Worm (Caenorhabditis elegans): ENCODE data around the gene K04E7.1.

The K04E7.1 gene

DNA sequence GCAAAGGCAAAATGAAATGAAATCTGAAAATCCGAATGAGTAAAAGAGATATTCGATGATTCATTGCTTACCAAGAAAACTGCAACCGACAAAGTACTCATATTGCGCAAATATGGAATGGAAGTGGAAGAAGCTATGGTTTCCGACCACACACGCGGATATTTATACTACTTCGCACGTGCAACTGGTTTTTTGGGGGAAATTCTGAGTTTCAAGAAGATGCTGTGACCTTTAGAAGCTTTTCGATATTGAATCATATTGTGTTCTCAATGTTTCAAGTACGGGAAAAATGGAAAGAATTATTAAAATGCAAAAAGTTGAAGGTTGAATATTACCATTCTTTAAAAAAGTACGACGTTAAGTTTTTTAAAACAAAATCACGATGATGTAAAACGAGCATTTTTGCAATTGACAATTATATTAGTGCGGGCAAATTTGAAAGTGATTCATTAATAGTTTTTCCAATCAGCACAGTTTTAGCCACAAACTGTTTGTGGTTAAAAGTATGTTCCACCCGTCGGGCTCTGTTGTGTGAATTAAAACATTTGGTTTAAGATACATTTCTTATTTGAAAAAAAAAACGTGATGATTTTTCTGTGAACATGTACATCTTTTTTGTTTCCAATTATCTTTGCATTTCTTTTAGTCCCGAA is 10.9 kb upstream of the K04E7.1 start, which contains the start of the genes grl-6 and K10C2.6:
Gene grl-6 (minus strand): TSS at position 101 of the 653 bp plus-strand sequence.
Gene K10C2.6 (plus strand): TSS at position 603 of the 653 bp plus-strand sequence.
- no peak for TF ChIP-seq cnd-1 (tag; optimal IDR thresholded peaks at IDR 0.05)
- no peak for TF ChIP-seq M03D4.4 (tag; optimal IDR thresholded peaks at IDR 0.05)

- TF ChIP-seq zip-8 (tag; optimal IDR thresholded peaks at IDR 0.05) (no peak), lin-13 (tag; optimal IDR thresholded peaks at IDR 0.05) (no peak), flh-1 (GFP tag; optimal IDR thresholded peaks at IDR 0.05) (no peak), ceh-43 (GFP tag; optimal IDR thresholded peaks at IDR 0.05) (no peak), snpc-4 (tag; optimal IDR thresholded peaks at IDR 0.05) (no peak), cnd-1 (tag; optimal IDR thresholded peaks at IDR 0.05) (no peak)
Measured at ce11 chrX:6455157-6455556, 6.7 kb upstream of the K04E7.1 start, which contains the start of gene nas-33. Gene nas-33, minus strand, starts transcription at chrX:6455257.

DNA sequence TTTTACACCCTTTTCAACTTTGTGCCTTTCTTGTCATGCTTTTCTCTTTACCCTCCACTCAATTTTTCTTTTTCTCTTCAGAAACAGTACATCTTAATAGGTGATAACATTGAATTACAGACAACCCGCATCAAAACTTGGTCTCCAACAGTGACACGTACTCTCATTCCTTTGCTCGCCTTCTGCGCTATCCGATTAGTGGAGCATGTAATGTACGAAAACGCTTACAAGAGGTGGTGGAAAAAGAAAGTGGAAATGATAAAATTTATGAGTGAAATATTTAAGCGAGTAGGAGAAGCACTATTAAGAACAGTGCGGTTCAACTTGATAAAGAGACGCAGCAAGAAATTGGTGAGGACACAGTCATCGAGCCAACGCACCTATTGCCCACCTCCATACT is 5.3 kb upstream of the K04E7.1 start, which contains the start of gene pept-1:
Gene pept-1 (plus strand): TSS at position 306 of the 400 bp plus-strand sequence.
- no peak for TF ChIP-seq snpc-4 (tag; optimal IDR thresholded peaks at IDR 0.05)
- TF ChIP-seq hlh-1 (tag; optimal IDR thresholded peaks at IDR 0.05), result no peak
- TF ChIP-seq elt-1 (tag; optimal IDR thresholded peaks at IDR 0.05; ENCODE audit: borderline replicate concordance, insufficient read depth), result no peak
- no peak for TF ChIP-seq tbx-8 (GFP tag; optimal IDR thresholded peaks at IDR 0.05)
- no peak for TF ChIP-seq ceh-83 (GFP tag; optimal IDR thresholded peaks at IDR 0.05)
- no peak for TF ChIP-seq unc-39 (tag; optimal IDR thresholded peaks at IDR 0.05)
- no peak for TF ChIP-seq mls-2 (tag; optimal IDR thresholded peaks at IDR 0.05)
- TF ChIP-seq flh-1 (GFP tag; optimal IDR thresholded peaks at IDR 0.05), result no peak

DNA sequence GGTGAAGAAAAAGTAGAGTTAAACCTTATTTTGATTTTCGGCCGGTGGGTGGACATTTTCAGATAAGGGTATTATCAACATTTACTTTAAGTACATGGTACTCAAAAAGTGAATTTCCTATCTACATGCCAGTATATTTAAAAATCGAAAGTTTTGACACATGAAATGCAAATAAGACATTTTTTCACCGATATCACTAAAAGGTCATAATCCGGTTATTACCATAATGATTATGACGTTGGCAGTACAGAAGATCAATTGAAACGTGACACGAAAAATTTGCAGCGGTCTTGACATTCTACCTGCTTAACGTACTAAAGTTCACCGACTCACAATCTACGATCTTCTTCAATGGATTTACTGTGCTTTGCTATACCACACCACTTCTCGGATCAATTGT is 3.8 kb upstream of the K04E7.1 start:
- no peak for TF ChIP-seq M03D4.4 (tag; optimal IDR thresholded peaks at IDR 0.05)
- no peak for TF ChIP-seq ces-1 (GFP tag; optimal IDR thresholded peaks at IDR 0.05)
- no peak for TF ChIP-seq bed-3 (GFP tag; optimal IDR thresholded peaks at IDR 0.05)
- no peak for TF ChIP-seq nhr-76 (tag; optimal IDR thresholded peaks at IDR 0.05)
- no peak for TF ChIP-seq ceh-83 (GFP tag; optimal IDR thresholded peaks at IDR 0.05)
- TF ChIP-seq lin-32 (GFP tag; optimal IDR thresholded peaks at IDR 0.05), result no peak
- TF ChIP-seq elt-1 (tag; optimal IDR thresholded peaks at IDR 0.05; ENCODE audit: borderline replicate concordance, insufficient read depth), result no peak
- TF ChIP-seq ceh-43 (GFP tag; optimal IDR thresholded peaks at IDR 0.05), result no peak
- no peak for TF ChIP-seq zip-8 (tag; optimal IDR thresholded peaks at IDR 0.05)
- TF ChIP-seq nhr-2 (tag; optimal IDR thresholded peaks at IDR 0.05), result no peak
- no peak for TF ChIP-seq pha-4 (tag; optimal IDR thresholded peaks at IDR 0.05)
- no peak for TF ChIP-seq unc-120 (tag; optimal IDR thresholded peaks at IDR 0.05; ENCODE audit: poor library complexity, severe bottlenecking)
- no peak for TF ChIP-seq hlh-1 (tag; optimal IDR thresholded peaks at IDR 0.05)

ce11 chrX:6458467-6458866 is 3.4 kb upstream of the K04E7.1 start:
- TF ChIP-seq flh-1 (GFP tag; optimal IDR thresholded peaks at IDR 0.05), result no peak

DNA sequence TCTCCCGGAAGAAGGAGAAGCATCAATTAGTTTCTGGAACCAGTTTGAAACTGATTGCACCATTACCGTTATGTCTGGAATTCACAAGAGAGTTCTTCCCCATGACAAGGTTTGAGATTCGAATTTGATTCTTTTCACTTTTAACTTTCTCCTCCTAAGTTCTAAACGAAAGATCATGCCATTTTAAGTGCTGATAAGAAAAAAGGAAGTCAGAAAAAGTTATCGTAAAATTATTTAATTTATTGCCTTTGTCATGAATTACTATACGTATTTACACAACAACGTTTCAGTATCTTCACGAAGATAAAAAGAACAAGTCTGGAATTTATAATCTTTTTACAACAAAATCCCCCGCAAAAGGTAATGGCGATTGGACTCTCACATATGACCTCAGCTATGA is 1.7 kb upstream of the K04E7.1 start:
- TF ChIP-seq ces-1 (GFP tag; optimal IDR thresholded peaks at IDR 0.05) (no peak), sptf-1 (tag; optimal IDR thresholded peaks at IDR 0.05) (no peak), unc-120 (tag; optimal IDR thresholded peaks at IDR 0.05; ENCODE audit: poor library complexity, severe bottlenecking) (no peak), unc-62 (GFP tag; optimal IDR thresholded peaks at IDR 0.05) (no peak)

DNA sequence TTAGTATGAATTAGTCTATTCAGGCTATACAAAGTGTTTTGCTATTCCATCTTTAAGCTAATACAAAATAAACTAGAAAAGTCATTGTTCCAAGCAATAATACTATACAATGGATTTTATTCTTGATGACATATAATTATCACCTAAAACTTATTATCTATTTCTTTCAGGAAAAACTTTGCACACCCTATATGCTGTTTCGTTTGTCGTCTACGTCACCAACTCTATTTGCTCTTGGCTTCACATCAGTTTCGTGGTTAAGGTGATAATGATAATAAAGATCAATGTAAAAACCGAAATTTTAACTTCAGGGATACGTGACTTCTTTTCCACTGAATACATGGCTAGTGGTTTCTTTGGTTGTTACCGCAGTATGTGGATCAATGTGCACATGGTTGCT is 650 bp downstream of the K04E7.1 start:
- TF ChIP-seq nhr-237 (tag; optimal IDR thresholded peaks at IDR 0.05) (no peak), elt-3 (tag; optimal IDR thresholded peaks at IDR 0.05) (no peak), elt-1 (tag; optimal IDR thresholded peaks at IDR 0.05; ENCODE audit: borderline replicate concordance, insufficient read depth) (no peak), M03D4.4 (tag; optimal IDR thresholded peaks at IDR 0.05) (no peak), nhr-12 (tag; optimal IDR thresholded peaks at IDR 0.05) (no peak), ceh-43 (GFP tag; optimal IDR thresholded peaks at IDR 0.05) (no peak), mab-5 (tag; optimal IDR thresholded peaks at IDR 0.05) (no peak), snpc-4 (tag; optimal IDR thresholded peaks at IDR 0.05) (no peak), nhr-28 (tag; optimal IDR thresholded peaks at IDR 0.05) (no peak), lin-32 (GFP tag; optimal IDR thresholded peaks at IDR 0.05) (no peak)

All from whole organism, mixed stage, embryonic.